Fruit fly (Drosophila melanogaster) whole organism, pupa: Measurements from ENCODE around the gene pot.

Experiments used
- CG10348 ChIP-seq: fragments of 200-800 bp; sonication (Bioruptor generic); IDR thresholded peaks from 2 replicates; pipeline ENCODE4 v1.3.6; 2022; ENCODE audit warnings: missing biosample characterization, missing genetic modification characterization
- CG12605 ChIP-seq: fragments of 200-800 bp; sonication (Bioruptor generic); IDR thresholded peaks from 2 replicates; pipeline ENCODE4 v1.3.6; 2022; ENCODE audit warnings: missing biosample characterization, missing genetic modification characterization
- CG13204 ChIP-seq: fragments of 200-800 bp; sonication (Bioruptor generic); optimal IDR thresholded peaks from 2 replicates; lab custom pipeline; 2018; ENCODE audit warnings: missing biosample characterization, mild to moderate bottlenecking, missing genetic modification characterization, moderate library complexity
- CG14655 ChIP-seq: fragments of 200-800 bp; sonication (Bioruptor generic); optimal IDR thresholded peaks from 3 replicates; lab custom pipeline; 2017; ENCODE audit warnings: mild to moderate bottlenecking, missing biosample characterization, missing genetic modification reagents, missing genetic modification characterization
- CG15710 ChIP-seq: fragments of 200-800 bp; sonication (Bioruptor generic); optimal IDR thresholded peaks from 2 replicates; lab custom pipeline; 2018; ENCODE audit warnings: missing biosample characterization, mild to moderate bottlenecking, missing genetic modification characterization, moderate library complexity
- CG17806 ChIP-seq: fragments of 200-800 bp; sonication (Bioruptor generic); optimal IDR thresholded peaks from 2 replicates; lab custom pipeline; 2018; ENCODE audit warnings: missing biosample characterization, mild to moderate bottlenecking, missing genetic modification characterization, moderate library complexity
- CG32121 ChIP-seq: fragments of 200-800 bp; sonication (Bioruptor generic); IDR thresholded peaks from 2 replicates; pipeline ENCODE4 v1.3.6; 2022; ENCODE audit warnings: missing biosample characterization, missing genetic modification characterization
- CG34367 ChIP-seq: fragments of 200-800 bp; sonication (Bioruptor generic); optimal IDR thresholded peaks from 2 replicates; lab custom pipeline; 2018; ENCODE audit warnings: missing biosample characterization, mild to moderate bottlenecking, missing genetic modification characterization
- CG4496 ChIP-seq: fragments of 200-800 bp; sonication (Bioruptor generic); IDR thresholded peaks from 3 replicates; pipeline ENCODE4 v1.3.6; 2022; ENCODE audit warnings: missing biosample characterization, missing genetic modification characterization
- CG8159 ChIP-seq: fragments of 200-800 bp; sonication (Bioruptor generic); optimal IDR thresholded peaks from 3 replicates; lab custom pipeline; 2018; ENCODE audit warnings: missing biosample characterization, mild to moderate bottlenecking, missing genetic modification characterization, moderate library complexity
- CG8301 ChIP-seq: fragments of 200-800 bp; sonication (Bioruptor generic); optimal IDR thresholded peaks from 2 replicates; lab custom pipeline; 2018; ENCODE audit warnings: missing biosample characterization, mild to moderate bottlenecking, missing genetic modification characterization
- CG9948 ChIP-seq: fragments of 200-800 bp; sonication (Bioruptor generic); optimal IDR thresholded peaks from 2 replicates; lab custom pipeline; 2018; ENCODE audit warnings: missing biosample characterization, mild to moderate bottlenecking, missing genetic modification characterization, moderate library complexity
- D1 ChIP-seq: fragments of 200-800 bp; sonication (Bioruptor generic); optimal IDR thresholded peaks from 2 replicates; lab custom pipeline; 2018; ENCODE audit warnings: missing biosample characterization, mild to moderate bottlenecking, missing genetic modification characterization, moderate library complexity
- EcR ChIP-seq: fragments of 200-800 bp; sonication (Bioruptor generic); optimal IDR thresholded peaks from 3 replicates; lab custom pipeline; 2019; ENCODE audit warnings: missing biosample characterization, missing genetic modification characterization, mild to moderate bottlenecking, moderate library complexity, missing genetic modification reagents
- Ets98B ChIP-seq: fragments of 200-800 bp; sonication (Bioruptor generic); IDR thresholded peaks from 2 replicates; pipeline ENCODE4 v1.3.6; 2022; ENCODE audit warnings: missing biosample characterization, missing genetic modification characterization
- Pif1A ChIP-seq: fragments of 200-800 bp; sonication (Bioruptor generic); optimal IDR thresholded peaks from 3 replicates; lab custom pipeline; 2016; ENCODE audit warnings: missing biosample characterization, missing genetic modification characterization
- Pif1B ChIP-seq: fragments of 200-800 bp; sonication (Bioruptor generic); optimal IDR thresholded peaks from 3 replicates; lab custom pipeline; 2016; ENCODE audit warnings: missing biosample characterization, missing genetic modification characterization
- Snoo ChIP-seq: fragments of 200-800 bp; sonication (Bioruptor generic); optimal IDR thresholded peaks from 3 replicates; lab custom pipeline; 2017; ENCODE audit warnings: missing biosample characterization, mild to moderate bottlenecking, missing genetic modification characterization, inconsistent platforms
- fd96Ca ChIP-seq: fragments of 200-800 bp; sonication (Bioruptor generic); IDR thresholded peaks from 3 replicates; pipeline ENCODE4 v1.3.6; 2022; ENCODE audit warnings: missing biosample characterization, missing genetic modification characterization
- gl ChIP-seq: fragments of 200-800 bp; sonication (Bioruptor generic); optimal IDR thresholded peaks from 2 replicates; lab custom pipeline; 2018; ENCODE audit warnings: missing biosample characterization, mild to moderate bottlenecking, missing genetic modification characterization
- rn ChIP-seq: fragments of 200-800 bp; sonication (Bioruptor generic); IDR thresholded peaks from 2 replicates; pipeline ENCODE4 v1.3.6; 2022; ENCODE audit warnings: missing biosample characterization, missing genetic modification characterization

The pot gene

dm6 chrX:11884134-11884533 lies 32.9 kb downstream of the pot start:
- no peak for TF ChIP-seq fd96Ca (GFP tag; lab: Robert Waterston, UW)
- TF ChIP-seq CG8301, result no peak
- TF ChIP-seq CG14655 (GFP tag; lab: Kevin White, UChicago), result no peak
- TF ChIP-seq CG9948, result no peak
- no peak for TF ChIP-seq CG17806
- TF ChIP-seq CG15710 (tag; lab: Kevin White, UChicago), result no peak
- no peak for TF ChIP-seq CG32121 (GFP tag; lab: Robert Waterston, UW)
- TF ChIP-seq Pif1B (GFP tag; lab: Kevin White, UChicago), result no peak
- no peak for TF ChIP-seq CG8159 (tag; lab: Kevin White, UChicago)
- no peak for TF ChIP-seq CG4496 (GFP tag; lab: Robert Waterston, UW)
- no peak for TF ChIP-seq Snoo (tag; lab: Kevin White, UChicago)
- no peak for TF ChIP-seq CG13204 (GFP tag; lab: Kevin White, UChicago)
- TF ChIP-seq CG12605 (GFP tag; lab: Robert Waterston, UW), result no peak
- TF ChIP-seq Pif1A (GFP tag; lab: Kevin White, UChicago), result no peak
- no peak for TF ChIP-seq CG34367 (tag; lab: Kevin White, UChicago)
- TF ChIP-seq D1, result no peak
- no peak for TF ChIP-seq CG10348
- TF ChIP-seq EcR (GFP tag; lab: Kevin White, UChicago), result no peak
- no peak for TF ChIP-seq Ets98B (GFP tag; lab: Robert Waterston, UW)

dm6 chrX:11882447-11882846 lies 34.6 kb downstream of the pot start:
- no peak for TF ChIP-seq Ets98B (GFP tag; lab: Robert Waterston, UW)
- TF ChIP-seq CG34367 (tag; lab: Kevin White, UChicago), result no peak
- TF ChIP-seq CG4496 (GFP tag; lab: Robert Waterston, UW), result no peak
- peak; percentile 32 for TF ChIP-seq CG15710 (tag; lab: Kevin White, UChicago)
- TF ChIP-seq CG8301, result peak; percentile 28
- peak; percentile 24 for TF ChIP-seq Pif1A (GFP tag; lab: Kevin White, UChicago)
- TF ChIP-seq CG8159 (tag; lab: Kevin White, UChicago), result peak; percentile 44
- TF ChIP-seq EcR (GFP tag; lab: Kevin White, UChicago), result no peak
- no peak for TF ChIP-seq CG32121 (GFP tag; lab: Robert Waterston, UW)
- no peak for TF ChIP-seq CG17806
- TF ChIP-seq CG9948, result peak; percentile 15
- peak; percentile 39 for TF ChIP-seq CG14655 (GFP tag; lab: Kevin White, UChicago)

dm6 chrX:11881686-11882085 lies 35.4 kb downstream of the pot start:
- no peak for TF ChIP-seq CG9948
- TF ChIP-seq gl, result peak; percentile 33
- no peak for TF ChIP-seq CG4496 (GFP tag; lab: Robert Waterston, UW)
- TF ChIP-seq CG13204 (GFP tag; lab: Kevin White, UChicago), result no peak
- no peak for TF ChIP-seq Pif1B (GFP tag; lab: Kevin White, UChicago)
- TF ChIP-seq CG14655 (GFP tag; lab: Kevin White, UChicago), result no peak

- TF ChIP-seq fd96Ca (GFP tag; lab: Robert Waterston, UW) (peak; percentile 44; the same call in 1 of the 3 replicates), CG12605 (GFP tag; lab: Robert Waterston, UW) (no peak), CG32121 (GFP tag; lab: Robert Waterston, UW) (0 out of 2 replicates have a peak, but pooled peaks have one; percentile 35), CG4496 (GFP tag; lab: Robert Waterston, UW) (peak; percentile 61)
- TF ChIP-seq, all 21 proteins: peak for 3
Observed at dm6 chrX:11877165-11877564, 39.9 kb downstream of the pot start, which contains the start of gene CG10352. CG10352 (minus strand) TSS chrX:11877168.

dm6 chrX:11875146-11875830 lies 41.8 kb downstream of the pot start:
- TF ChIP-seq CG4496 (GFP tag; lab: Robert Waterston, UW) (no peak), Ets98B (GFP tag; lab: Robert Waterston, UW) (no peak), fd96Ca (GFP tag; lab: Robert Waterston, UW) (no peak), CG34367 (tag; lab: Kevin White, UChicago) (no peak), CG32121 (GFP tag; lab: Robert Waterston, UW) (no peak), CG9948 (no peak), CG12605 (GFP tag; lab: Robert Waterston, UW) (no peak), CG13204 (GFP tag; lab: Kevin White, UChicago) (no peak), Pif1A (GFP tag; lab: Kevin White, UChicago) (no peak), EcR (GFP tag; lab: Kevin White, UChicago) (no peak), CG8159 (tag; lab: Kevin White, UChicago) (no peak), CG8301 (no peak), CG14655 (GFP tag; lab: Kevin White, UChicago) (no peak), Snoo (tag; lab: Kevin White, UChicago) (no peak)
- TF ChIP-seq, all 21 proteins: peak for 0

- no peak for TF ChIP-seq CG34367 (tag; lab: Kevin White, UChicago)
- TF ChIP-seq CG13204 (GFP tag; lab: Kevin White, UChicago), result no peak
- no peak for TF ChIP-seq Pif1A (GFP tag; lab: Kevin White, UChicago)
- no peak for TF ChIP-seq CG12605 (GFP tag; lab: Robert Waterston, UW)
- no peak for TF ChIP-seq CG8159 (tag; lab: Kevin White, UChicago)
- TF ChIP-seq CG8301, result no peak
- no peak for TF ChIP-seq CG4496 (GFP tag; lab: Robert Waterston, UW)
- TF ChIP-seq Pif1B (GFP tag; lab: Kevin White, UChicago), result no peak
- TF ChIP-seq Ets98B (GFP tag; lab: Robert Waterston, UW), result no peak
- TF ChIP-seq CG9948, result no peak
- TF ChIP-seq Snoo (tag; lab: Kevin White, UChicago), result no peak
- no peak for TF ChIP-seq rn (GFP tag; lab: Robert Waterston, UW)
- TF ChIP-seq EcR (GFP tag; lab: Kevin White, UChicago), result no peak
- TF ChIP-seq, all 21 proteins: peak for 0
Observed at dm6 chrX:11873116-11873515, 43.9 kb downstream of the pot start, which contains the start of gene CG15739. CG15739 (plus strand) TSS chrX:11873319.
